Fruit fly (Drosophila melanogaster) whole organism, wandering third instar larva: Measurements from ENCODE around the gene Sox21b.

ENCODE experiments used
- Abd-B ChIP-seq: fragments of >200 bp; optimal IDR thresholded peaks from 2 replicates; lab custom pipeline; 2017; ENCODE audit warnings: missing biosample characterization, missing genetic modification characterization
- Dfd ChIP-seq: fragments of >200 bp; optimal IDR thresholded peaks from 2 replicates; lab custom pipeline; 2017; ENCODE audit warnings: missing biosample characterization, missing genetic modification characterization
- Hr83 ChIP-seq: fragments of 200-300 bp; sonication (Bioruptor generic); optimal IDR thresholded peaks from 2 replicates; lab custom pipeline; 2016; ENCODE audit warnings: missing biosample characterization, mild to moderate bottlenecking, missing genetic modification characterization, moderate library complexity; ENCODE audit not compliant: poor library complexity, severe bottlenecking
- Myc ChIP-seq: fragments of >200 bp; optimal IDR thresholded peaks from 2 replicates; lab custom pipeline; 2017
- N ChIP-seq: fragments of >200 bp; optimal IDR thresholded peaks from 2 replicates; lab custom pipeline; 2018; ENCODE audit warnings: missing biosample characterization, missing external identifiers, missing genetic modification characterization
- dl ChIP-seq, 2 experiments: fragments of 175-275, 200-275 bp in 1 of 2; fragments of 200-275 bp in 1 of 2; sonication (Bioruptor generic); optimal IDR thresholded peaks; lab custom pipeline; 2018; ENCODE audit warnings: mild to moderate bottlenecking in 2 of 2, missing biosample characterization in 2 of 2, missing genetic modification characterization in 2 of 2, moderate library complexity in 2 of 2; ENCODE audit not compliant: partially characterized antibody in 2 of 2, insufficient read depth in 1 of 2
- lola ChIP-seq: fragments of >200 bp; optimal IDR thresholded peaks from 2 replicates; lab custom pipeline; 2017; ENCODE audit warnings: missing biosample characterization, missing genetic modification characterization
- sv ChIP-seq: fragments of 200-800 bp; sonication (Bioruptor generic); optimal IDR thresholded peaks from 3 replicates; lab custom pipeline; 2016; ENCODE audit warnings: missing biosample characterization, missing genetic modification characterization

DNA sequence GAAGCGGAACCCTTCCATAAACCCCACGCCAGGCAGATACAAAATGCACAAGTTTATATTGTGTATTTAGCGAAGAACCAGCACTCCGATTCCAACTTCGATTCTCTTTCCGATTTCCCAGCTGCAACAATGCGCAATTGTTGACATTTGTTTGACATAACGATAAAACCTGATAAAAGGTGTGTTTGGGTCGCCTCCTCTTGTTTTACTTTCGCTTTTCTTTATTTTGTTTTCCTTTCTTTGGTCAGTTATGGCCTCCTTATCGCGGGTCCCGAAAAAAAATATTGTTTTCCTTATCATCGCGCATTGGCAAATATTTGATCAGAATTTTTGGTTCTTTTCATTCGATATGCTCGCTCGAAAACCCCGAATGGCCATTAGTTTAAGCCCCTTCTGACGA, 26.1 kb downstream of the Sox21b start:
- TF ChIP-seq sv (GFP tag; lab: Kevin White, UChicago): no peak
- TF ChIP-seq Myc (lab: Kevin White, UChicago): no peak
- TF ChIP-seq Hr83: no peak
- TF ChIP-seq Dfd: no peak
- no peak for TF ChIP-seq Abd-B (GFP tag; lab: Kevin White, UChicago)
- TF ChIP-seq lola (GFP tag; lab: Kevin White, UChicago): no peak
- no peak for TF ChIP-seq dl (GFP tag; optimal IDR thresholded peaks at IDR 0.05; lab: Kevin White, UChicago; ENCODE audit: insufficient read depth in 1 of 2, partially characterized antibody in 2 of 2)
- TF ChIP-seq N: no peak
